Fruit fly (Drosophila melanogaster) whole organism, pupa: ENCODE measurements around the gene Rel.

Experiments
- CG10348 ChIP-seq: fragments of 200-800 bp; sonication (Bioruptor generic); IDR thresholded peaks from 2 replicates; pipeline ENCODE4 v1.3.6; 2022; ENCODE audit warnings: missing biosample characterization, missing genetic modification characterization
- CG12605 ChIP-seq: fragments of 200-800 bp; sonication (Bioruptor generic); IDR thresholded peaks from 2 replicates; pipeline ENCODE4 v1.3.6; 2022; ENCODE audit warnings: missing biosample characterization, missing genetic modification characterization
- CG13204 ChIP-seq: fragments of 200-800 bp; sonication (Bioruptor generic); optimal IDR thresholded peaks from 2 replicates; lab custom pipeline; 2018; ENCODE audit warnings: missing biosample characterization, mild to moderate bottlenecking, missing genetic modification characterization, moderate library complexity
- CG14655 ChIP-seq: fragments of 200-800 bp; sonication (Bioruptor generic); optimal IDR thresholded peaks from 3 replicates; lab custom pipeline; 2017; ENCODE audit warnings: mild to moderate bottlenecking, missing biosample characterization, missing genetic modification reagents, missing genetic modification characterization
- CG15710 ChIP-seq: fragments of 200-800 bp; sonication (Bioruptor generic); optimal IDR thresholded peaks from 2 replicates; lab custom pipeline; 2018; ENCODE audit warnings: missing biosample characterization, mild to moderate bottlenecking, missing genetic modification characterization, moderate library complexity
- CG17806 ChIP-seq: fragments of 200-800 bp; sonication (Bioruptor generic); optimal IDR thresholded peaks from 2 replicates; lab custom pipeline; 2018; ENCODE audit warnings: missing biosample characterization, mild to moderate bottlenecking, missing genetic modification characterization, moderate library complexity
- CG32121 ChIP-seq: fragments of 200-800 bp; sonication (Bioruptor generic); IDR thresholded peaks from 2 replicates; pipeline ENCODE4 v1.3.6; 2022; ENCODE audit warnings: missing biosample characterization, missing genetic modification characterization
- CG34367 ChIP-seq: fragments of 200-800 bp; sonication (Bioruptor generic); optimal IDR thresholded peaks from 2 replicates; lab custom pipeline; 2018; ENCODE audit warnings: missing biosample characterization, mild to moderate bottlenecking, missing genetic modification characterization
- CG4496 ChIP-seq: fragments of 200-800 bp; sonication (Bioruptor generic); IDR thresholded peaks from 3 replicates; pipeline ENCODE4 v1.3.6; 2022; ENCODE audit warnings: missing biosample characterization, missing genetic modification characterization
- CG8159 ChIP-seq: fragments of 200-800 bp; sonication (Bioruptor generic); optimal IDR thresholded peaks from 3 replicates; lab custom pipeline; 2018; ENCODE audit warnings: missing biosample characterization, mild to moderate bottlenecking, missing genetic modification characterization, moderate library complexity
- CG8301 ChIP-seq: fragments of 200-800 bp; sonication (Bioruptor generic); optimal IDR thresholded peaks from 2 replicates; lab custom pipeline; 2018; ENCODE audit warnings: missing biosample characterization, mild to moderate bottlenecking, missing genetic modification characterization
- CG9948 ChIP-seq: fragments of 200-800 bp; sonication (Bioruptor generic); optimal IDR thresholded peaks from 2 replicates; lab custom pipeline; 2018; ENCODE audit warnings: missing biosample characterization, mild to moderate bottlenecking, missing genetic modification characterization, moderate library complexity
- D1 ChIP-seq: fragments of 200-800 bp; sonication (Bioruptor generic); optimal IDR thresholded peaks from 2 replicates; lab custom pipeline; 2018; ENCODE audit warnings: missing biosample characterization, mild to moderate bottlenecking, missing genetic modification characterization, moderate library complexity
- EcR ChIP-seq: fragments of 200-800 bp; sonication (Bioruptor generic); optimal IDR thresholded peaks from 3 replicates; lab custom pipeline; 2019; ENCODE audit warnings: missing biosample characterization, missing genetic modification characterization, mild to moderate bottlenecking, moderate library complexity, missing genetic modification reagents
- Ets98B ChIP-seq: fragments of 200-800 bp; sonication (Bioruptor generic); IDR thresholded peaks from 2 replicates; pipeline ENCODE4 v1.3.6; 2022; ENCODE audit warnings: missing biosample characterization, missing genetic modification characterization
- Pif1A ChIP-seq: fragments of 200-800 bp; sonication (Bioruptor generic); optimal IDR thresholded peaks from 3 replicates; lab custom pipeline; 2016; ENCODE audit warnings: missing biosample characterization, missing genetic modification characterization
- Pif1B ChIP-seq: fragments of 200-800 bp; sonication (Bioruptor generic); optimal IDR thresholded peaks from 3 replicates; lab custom pipeline; 2016; ENCODE audit warnings: missing biosample characterization, missing genetic modification characterization
- Snoo ChIP-seq: fragments of 200-800 bp; sonication (Bioruptor generic); optimal IDR thresholded peaks from 3 replicates; lab custom pipeline; 2017; ENCODE audit warnings: missing biosample characterization, mild to moderate bottlenecking, missing genetic modification characterization, inconsistent platforms
- fd96Ca ChIP-seq: fragments of 200-800 bp; sonication (Bioruptor generic); IDR thresholded peaks from 3 replicates; pipeline ENCODE4 v1.3.6; 2022; ENCODE audit warnings: missing biosample characterization, missing genetic modification characterization
- gl ChIP-seq: fragments of 200-800 bp; sonication (Bioruptor generic); optimal IDR thresholded peaks from 2 replicates; lab custom pipeline; 2018; ENCODE audit warnings: missing biosample characterization, mild to moderate bottlenecking, missing genetic modification characterization
- rn ChIP-seq: fragments of 200-800 bp; sonication (Bioruptor generic); IDR thresholded peaks from 2 replicates; pipeline ENCODE4 v1.3.6; 2022; ENCODE audit warnings: missing biosample characterization, missing genetic modification characterization

Rel gene

dm6 chr3R:9047561-9048465 is at the start of gene Rel:
Gene Rel, minus strand, starts transcription at chr3R:9047977.
- TF ChIP-seq CG10348 (GFP tag; lab: Robert Waterston, UW) (no peak), Pif1A (no peak), CG32121 (GFP tag; lab: Robert Waterston, UW) (no peak), CG13204 (GFP tag; lab: Kevin White, UChicago) (no peak), CG8301 (tag; lab: Kevin White, UChicago) (no peak), gl (tag; lab: Kevin White, UChicago) (no peak), EcR (GFP tag; lab: Kevin White, UChicago) (peak; percentile 4), Ets98B (GFP tag; lab: Robert Waterston, UW) (no peak), rn (GFP tag; lab: Robert Waterston, UW) (no peak), fd96Ca (GFP tag; lab: Robert Waterston, UW) (no peak), CG14655 (GFP tag; lab: Kevin White, UChicago) (no peak), CG8159 (peak; percentile 80), D1 (tag; lab: Kevin White, UChicago) (no peak), Snoo (tag; lab: Kevin White, UChicago) (peak; percentile 47), CG15710 (tag; lab: Kevin White, UChicago) (peak; percentile 74), Pif1B (GFP tag; lab: Kevin White, UChicago) (no peak), CG4496 (no peak), CG9948 (tag; lab: Kevin White, UChicago) (peak; percentile 59), CG34367 (tag; lab: Kevin White, UChicago) (peak; percentile 41), CG17806 (tag; lab: Kevin White, UChicago) (peak; percentile 55), CG12605 (GFP tag; lab: Robert Waterston, UW) (no peak)

DNA sequence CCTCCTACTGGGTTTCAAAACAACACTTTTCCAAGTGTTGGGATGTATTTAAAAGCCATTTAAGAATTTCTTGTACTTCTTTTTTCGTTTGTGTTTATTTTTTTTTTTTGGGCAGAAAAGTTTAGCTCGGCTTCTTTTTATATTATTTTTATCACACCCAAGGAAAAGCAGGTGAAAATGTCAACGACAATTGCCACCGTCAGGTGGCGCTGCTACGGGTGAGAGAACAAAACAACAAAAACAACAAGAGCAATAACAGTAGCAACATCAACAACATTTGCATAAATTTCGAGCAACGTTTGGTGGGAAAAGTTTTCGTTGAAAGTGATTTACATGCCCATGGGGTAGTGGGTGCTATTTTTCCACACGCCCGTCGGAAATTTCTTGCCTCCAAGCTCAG is 42.5 kb upstream of the Rel start:
- TF ChIP-seq CG15710 (tag; lab: Kevin White, UChicago) (no peak), CG10348 (GFP tag; lab: Robert Waterston, UW) (no peak), CG9948 (tag; lab: Kevin White, UChicago) (no peak), EcR (GFP tag; lab: Kevin White, UChicago) (no peak), Pif1A (no peak), CG8301 (tag; lab: Kevin White, UChicago) (no peak), Snoo (tag; lab: Kevin White, UChicago) (no peak), D1 (tag; lab: Kevin White, UChicago) (no peak), Pif1B (GFP tag; lab: Kevin White, UChicago) (no peak), CG17806 (tag; lab: Kevin White, UChicago) (no peak), CG34367 (tag; lab: Kevin White, UChicago) (no peak), CG13204 (GFP tag; lab: Kevin White, UChicago) (no peak), gl (tag; lab: Kevin White, UChicago) (no peak), CG4496 (no peak)

DNA sequence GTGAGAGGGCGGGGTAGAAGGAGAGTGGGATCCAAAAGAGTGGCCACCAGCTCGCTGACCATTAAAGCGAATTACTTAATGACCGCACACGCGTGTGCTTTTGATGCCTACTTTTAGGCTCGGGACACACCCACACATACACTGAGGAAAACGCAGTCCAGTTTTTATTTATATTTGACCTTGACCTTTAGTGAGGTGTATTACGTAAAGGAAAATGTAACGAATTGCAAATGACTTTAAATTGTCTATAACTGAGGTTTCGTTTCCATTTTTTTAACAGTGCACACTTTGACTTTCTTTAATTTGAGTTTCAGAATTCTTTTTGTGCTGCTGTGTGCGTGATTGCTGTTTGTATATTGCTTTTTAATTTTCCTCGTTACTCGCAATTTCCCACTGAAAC is 37.5 kb upstream of the Rel start:
- TF ChIP-seq CG8301 (tag; lab: Kevin White, UChicago) (peak; percentile 36), fd96Ca (GFP tag; lab: Robert Waterston, UW) (0 out of 3 replicates have a peak, but pooled peaks have one; percentile 11), D1 (tag; lab: Kevin White, UChicago) (no peak), gl (tag; lab: Kevin White, UChicago) (no peak), Snoo (tag; lab: Kevin White, UChicago) (no peak), Ets98B (GFP tag; lab: Robert Waterston, UW) (no peak), CG17806 (tag; lab: Kevin White, UChicago) (peak; percentile 7), CG13204 (GFP tag; lab: Kevin White, UChicago) (no peak), CG14655 (GFP tag; lab: Kevin White, UChicago) (peak; percentile 61)
- TF ChIP-seq, all 21 proteins: peak for 4

DNA sequence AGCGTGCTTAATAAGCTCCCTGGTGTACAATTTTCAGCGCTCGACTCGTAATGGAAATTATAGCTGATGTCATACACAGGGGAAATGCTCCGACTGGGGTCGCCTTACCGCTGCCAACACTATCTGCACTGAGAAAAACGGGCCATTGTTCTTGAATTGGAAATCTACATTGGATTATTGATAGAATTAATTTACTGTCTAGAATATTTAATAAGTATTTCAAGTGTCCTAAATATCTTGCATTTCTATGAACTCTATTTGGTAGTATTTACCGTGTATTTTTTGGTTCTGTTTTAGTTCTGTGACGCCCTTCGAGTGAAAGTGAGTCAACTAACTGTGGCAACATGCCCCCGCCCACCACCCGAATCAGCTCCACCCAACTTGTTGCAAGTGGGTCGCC is 35.6 kb upstream of the Rel start:
- no peak for TF ChIP-seq CG17806 (tag; lab: Kevin White, UChicago)
- no peak for TF ChIP-seq Ets98B (GFP tag; lab: Robert Waterston, UW)
- TF ChIP-seq Pif1A, result no peak
- TF ChIP-seq CG14655 (GFP tag; lab: Kevin White, UChicago), result peak; percentile 34
- TF ChIP-seq Pif1B (GFP tag; lab: Kevin White, UChicago), result no peak
- TF ChIP-seq CG4496, result peak; percentile 16; the same call in 1 of the 3 replicates
- peak; percentile 30; the same call in 1 of the 2 replicates for TF ChIP-seq CG32121 (GFP tag; lab: Robert Waterston, UW)

dm6 chr3R:9082332-9082731 is 34.6 kb upstream of the Rel start:
- TF ChIP-seq CG15710 (tag; lab: Kevin White, UChicago), result no peak
- no peak for TF ChIP-seq CG10348 (GFP tag; lab: Robert Waterston, UW)
- no peak for TF ChIP-seq rn (GFP tag; lab: Robert Waterston, UW)
- TF ChIP-seq CG8301 (tag; lab: Kevin White, UChicago), result no peak
- no peak for TF ChIP-seq CG12605 (GFP tag; lab: Robert Waterston, UW)
- no peak for TF ChIP-seq fd96Ca (GFP tag; lab: Robert Waterston, UW)
- no peak for TF ChIP-seq CG13204 (GFP tag; lab: Kevin White, UChicago)
- TF ChIP-seq D1 (tag; lab: Kevin White, UChicago), result no peak
- no peak for TF ChIP-seq Pif1A
- no peak for TF ChIP-seq gl (tag; lab: Kevin White, UChicago)
- TF ChIP-seq CG34367 (tag; lab: Kevin White, UChicago), result no peak
- TF ChIP-seq CG8159, result no peak
- TF ChIP-seq CG32121 (GFP tag; lab: Robert Waterston, UW), result no peak
- no peak for TF ChIP-seq EcR (GFP tag; lab: Kevin White, UChicago)
- no peak for TF ChIP-seq Pif1B (GFP tag; lab: Kevin White, UChicago)
- no peak for TF ChIP-seq Ets98B (GFP tag; lab: Robert Waterston, UW)
- TF ChIP-seq CG4496, result no peak
